Fruit fly (Drosophila melanogaster): ENCODE data around the gene CG14086.

CG14086 gene

DNA sequence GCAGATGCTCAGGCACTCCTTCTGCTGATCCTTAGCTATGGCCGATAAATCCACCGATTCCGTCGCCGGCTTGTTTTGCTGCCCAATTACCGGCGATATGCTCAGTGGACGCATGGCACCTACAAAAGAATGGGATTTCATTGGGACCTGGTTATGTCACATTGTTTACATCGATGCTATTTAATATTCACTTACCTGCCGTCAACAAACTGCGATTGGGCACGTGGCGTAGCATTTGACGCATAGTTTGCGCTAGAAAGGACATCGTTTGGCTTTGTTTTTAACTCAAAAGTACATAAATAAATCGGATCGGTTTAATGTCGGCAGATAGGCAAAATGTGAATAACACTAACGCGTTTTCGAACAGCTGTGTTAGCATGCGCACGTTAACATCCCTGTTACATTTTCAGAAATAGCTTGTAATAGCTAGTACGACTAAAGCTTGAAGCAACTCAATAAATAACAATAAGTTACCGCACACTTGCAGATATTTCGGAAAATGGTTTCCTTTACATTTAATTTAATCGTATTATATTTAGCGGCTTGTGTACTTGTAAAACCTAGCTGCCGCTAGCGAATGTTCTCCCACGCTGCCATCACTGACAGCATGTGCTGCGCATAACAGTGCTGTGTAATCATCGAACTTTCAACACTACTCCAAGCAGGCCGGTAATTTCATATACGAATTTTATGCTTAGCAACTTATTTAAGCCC, 20.7 kb upstream of the CG14086 start, which contains the start of the genes mRpL21 and rept (continued):
- TF ChIP-seq lola (GFP tag; optimal IDR thresholded peaks at IDR 0.05) (peak in 1 of 3 experiments; percentile 35), tgo (GFP tag; IDR thresholded peaks at IDR 0.05) (peak; percentile 36; the same call in 1 of the 3 replicates), Spps (tag; optimal IDR thresholded peaks at IDR 0.05) (no peak), wor (GFP tag; IDR thresholded peaks at IDR 0.05) (no peak), dysf (GFP tag; IDR thresholded peaks at IDR 0.05) (peak; percentile 45; the same call in 2 of the 3 replicates), Dbx (GFP tag; IDR thresholded peaks at IDR 0.05) (peak; percentile 59), CG15011 (GFP tag; optimal IDR thresholded peaks at IDR 0.05) (no peak), CG12942 (GFP tag; optimal IDR thresholded peaks at IDR 0.05) (peak; percentile 28), Stat92E (GFP tag; optimal IDR thresholded peaks at IDR 0.05) (peak in 1 of 3 experiments; percentile 17), tup (GFP tag; optimal IDR thresholded peaks at IDR 0.05) (peak; percentile 30), gsb (GFP tag; IDR thresholded peaks at IDR 0.05) (no peak), CG16815 (GFP tag; optimal IDR thresholded peaks at IDR 0.05) (peak; percentile 6), nerfin-2 (GFP tag; IDR thresholded peaks at IDR 0.05; ENCODE audit: partially characterized antibody) (no peak), sim (GFP tag; IDR thresholded peaks at IDR 0.05) (no peak), CG8388 (GFP tag; optimal IDR thresholded peaks at IDR 0.05) (peak; percentile 43), her (GFP tag; optimal IDR thresholded peaks at IDR 0.05) (peak; percentile 60), CG6765 (GFP tag; optimal IDR thresholded peaks at IDR 0.05) (peak; percentile 16), CG13287 (GFP tag; IDR thresholded peaks at IDR 0.05; ENCODE audit: partially characterized antibody) (peak; percentile 46; the same call in 1 of the 2 replicates), CG12155 (GFP tag; optimal IDR thresholded peaks at IDR 0.05) (peak; percentile 54), Gug (GFP tag; IDR thresholded peaks at IDR 0.05) (peak; percentile 45; the same call in 1 of the 4 replicates), Mes4 (GFP tag; optimal IDR thresholded peaks at IDR 0.05) (peak; percentile 38), fd102C (GFP tag; optimal IDR thresholded peaks at IDR 0.05) (no peak), pb (GFP tag; optimal IDR thresholded peaks at IDR 0.05) (peak; percentile 24), dmrt99B (tag; optimal IDR thresholded peaks at IDR 0.05) (peak; percentile 39), CG16863 (GFP tag; optimal IDR thresholded peaks at IDR 0.05) (peak; percentile 17), Drgx (GFP tag; IDR thresholded peaks at IDR 0.05) (no peak), GATAe (GFP tag; conservative IDR thresholded peaks at IDR 0.05) (no peak), tin (GFP tag; optimal IDR thresholded peaks at IDR 0.05) (peak; percentile 51), CG1647 (GFP tag; optimal IDR thresholded peaks at IDR 0.05) (peak; percentile 13), CG7786 (GFP tag; optimal IDR thresholded peaks at IDR 0.05) (peak; percentile 50), TFAM (GFP tag; optimal IDR thresholded peaks at IDR 0.05) (no peak), Ets65A (GFP tag) (peak; percentile 94), CHES-1-like (GFP tag; optimal IDR thresholded peaks at IDR 0.05) (peak; percentile 79), CG17186 (GFP tag; optimal IDR thresholded peaks at IDR 0.05) (peak; percentile 97), jigr1 (GFP tag; IDR thresholded peaks at IDR 0.05) (no peak), HmgZ (tag; optimal IDR thresholded peaks at IDR 0.05) (peak; percentile 72), Sry-δ (GFP tag; optimal IDR thresholded peaks at IDR 0.05) (peak; percentile 55), CG8478 (optimal IDR thresholded peaks at IDR 0.05) (peak; percentile 26), tll (GFP tag; optimal IDR thresholded peaks at IDR 0.05) (peak in 1 of 2 experiments; percentile 43), Poxn (GFP tag; IDR thresholded peaks at IDR 0.05) (no peak), Camta (GFP tag; optimal IDR thresholded peaks at IDR 0.05) (peak; percentile 37), CG12071 (GFP tag; optimal IDR thresholded peaks at IDR 0.05) (no peak), Dp (GFP tag; optimal IDR thresholded peaks at IDR 0.05) (peak; percentile 42), CG32532 (GFP tag; IDR thresholded peaks at IDR 0.05) (peak; percentile 42), CG10979 (tag; optimal IDR thresholded peaks at IDR 0.05) (peak; percentile 0), Jarid2 (GFP tag; optimal IDR thresholded peaks at IDR 0.05) (no peak), gce (GFP tag; IDR thresholded peaks at IDR 0.05) (no peak), CG1602 (GFP tag; optimal IDR thresholded peaks at IDR 0.05) (no peak), so (GFP tag; IDR thresholded peaks at IDR 0.05) (no peak), CG32772 (GFP tag; IDR thresholded peaks at IDR 0.05) (no peak)

All from whole organism, embryonic.